Fruit fly (Drosophila melanogaster): ENCODE data around the gene Ugt37B1.

Ugt37B1 gene

dm6 chr2L:6186356-6186755 is 38.5 kb upstream of the Ugt37B1 start:
- TF ChIP-seq EcR (GFP tag; optimal IDR thresholded peaks at IDR 0.05): no peak
- no peak for TF ChIP-seq CG34367 (tag; optimal IDR thresholded peaks at IDR 0.05)
- no peak for TF ChIP-seq Snoo (tag; optimal IDR thresholded peaks at IDR 0.05)
- TF ChIP-seq CG14655 (GFP tag; optimal IDR thresholded peaks at IDR 0.05): no peak
- TF ChIP-seq CG8301 (tag; optimal IDR thresholded peaks at IDR 0.05): no peak
- TF ChIP-seq CG15710 (tag; optimal IDR thresholded peaks at IDR 0.05): no peak
- no peak for TF ChIP-seq fd96Ca (GFP tag; IDR thresholded peaks at IDR 0.05)
- TF ChIP-seq gl (tag; optimal IDR thresholded peaks at IDR 0.05): no peak
- no peak for TF ChIP-seq CG8159 (tag; optimal IDR thresholded peaks at IDR 0.05)
- TF ChIP-seq CG4496 (GFP tag; IDR thresholded peaks at IDR 0.05): no peak
- TF ChIP-seq Pif1A (GFP tag; optimal IDR thresholded peaks at IDR 0.05): no peak
- no peak for TF ChIP-seq CG9948 (tag; optimal IDR thresholded peaks at IDR 0.05)
- TF ChIP-seq Pif1B (GFP tag; optimal IDR thresholded peaks at IDR 0.05): no peak
- TF ChIP-seq D1 (tag; optimal IDR thresholded peaks at IDR 0.05): no peak
- TF ChIP-seq CG32121 (GFP tag; IDR thresholded peaks at IDR 0.05): no peak
- no peak for TF ChIP-seq CG10348 (GFP tag; IDR thresholded peaks at IDR 0.05)
- TF ChIP-seq CG13204 (GFP tag; optimal IDR thresholded peaks at IDR 0.05): no peak
- no peak for TF ChIP-seq Ets98B (GFP tag; IDR thresholded peaks at IDR 0.05)

dm6 chr2L:6193004-6193566 is 31.8 kb upstream of the Ugt37B1 start:
- TF ChIP-seq CG4496 (GFP tag; IDR thresholded peaks at IDR 0.05): no peak
- no peak for TF ChIP-seq CG17806 (tag; optimal IDR thresholded peaks at IDR 0.05)
- no peak for TF ChIP-seq CG34367 (tag; optimal IDR thresholded peaks at IDR 0.05)
- TF ChIP-seq Pif1A (GFP tag; optimal IDR thresholded peaks at IDR 0.05): no peak
- no peak for TF ChIP-seq CG13204 (GFP tag; optimal IDR thresholded peaks at IDR 0.05)
- TF ChIP-seq CG8301 (tag; optimal IDR thresholded peaks at IDR 0.05): no peak
- no peak for TF ChIP-seq rn (GFP tag; IDR thresholded peaks at IDR 0.05)
- no peak for TF ChIP-seq CG9948 (tag; optimal IDR thresholded peaks at IDR 0.05)
- TF ChIP-seq CG32121 (GFP tag; IDR thresholded peaks at IDR 0.05): no peak
- no peak for TF ChIP-seq CG8159 (tag; optimal IDR thresholded peaks at IDR 0.05)
- no peak for TF ChIP-seq CG15710 (tag; optimal IDR thresholded peaks at IDR 0.05)
- no peak for TF ChIP-seq Ets98B (GFP tag; IDR thresholded peaks at IDR 0.05)
- no peak for TF ChIP-seq EcR (GFP tag; optimal IDR thresholded peaks at IDR 0.05)
- no peak for TF ChIP-seq gl (tag; optimal IDR thresholded peaks at IDR 0.05)
- no peak for TF ChIP-seq fd96Ca (GFP tag; IDR thresholded peaks at IDR 0.05)

dm6 chr2L:6194054-6194453 is 30.8 kb upstream of the Ugt37B1 start:
- no peak for TF ChIP-seq fd96Ca (GFP tag; IDR thresholded peaks at IDR 0.05)
- TF ChIP-seq Ets98B (GFP tag; IDR thresholded peaks at IDR 0.05): no peak
- TF ChIP-seq CG14655 (GFP tag; optimal IDR thresholded peaks at IDR 0.05): no peak
- TF ChIP-seq Snoo (tag; optimal IDR thresholded peaks at IDR 0.05): no peak
- TF ChIP-seq CG10348 (GFP tag; IDR thresholded peaks at IDR 0.05): no peak
- no peak for TF ChIP-seq CG32121 (GFP tag; IDR thresholded peaks at IDR 0.05)
- TF ChIP-seq EcR (GFP tag; optimal IDR thresholded peaks at IDR 0.05): no peak
- TF ChIP-seq D1 (tag; optimal IDR thresholded peaks at IDR 0.05): no peak
- no peak for TF ChIP-seq CG8301 (tag; optimal IDR thresholded peaks at IDR 0.05)
- no peak for TF ChIP-seq CG9948 (tag; optimal IDR thresholded peaks at IDR 0.05)
- no peak for TF ChIP-seq CG13204 (GFP tag; optimal IDR thresholded peaks at IDR 0.05)

dm6 chr2L:6197773-6198172 is 27.1 kb upstream of the Ugt37B1 start:
- TF ChIP-seq CG4496 (GFP tag; IDR thresholded peaks at IDR 0.05) (peak; percentile 83), Ets98B (GFP tag; IDR thresholded peaks at IDR 0.05) (peak; percentile 75), CG9948 (tag; optimal IDR thresholded peaks at IDR 0.05) (peak; percentile 72), fd96Ca (GFP tag; IDR thresholded peaks at IDR 0.05) (peak; percentile 84), CG15710 (tag; optimal IDR thresholded peaks at IDR 0.05) (peak; percentile 59), D1 (tag; optimal IDR thresholded peaks at IDR 0.05) (no peak), CG17806 (tag; optimal IDR thresholded peaks at IDR 0.05) (peak; percentile 79), gl (tag; optimal IDR thresholded peaks at IDR 0.05) (peak; percentile 60), CG8301 (tag; optimal IDR thresholded peaks at IDR 0.05) (peak; percentile 80), CG34367 (tag; optimal IDR thresholded peaks at IDR 0.05) (peak; percentile 79), CG32121 (GFP tag; IDR thresholded peaks at IDR 0.05) (peak; percentile 61; the same call in 1 of the 2 replicates), Pif1A (GFP tag; optimal IDR thresholded peaks at IDR 0.05) (peak; percentile 71), CG14655 (GFP tag; optimal IDR thresholded peaks at IDR 0.05) (peak; percentile 87), CG10348 (GFP tag; IDR thresholded peaks at IDR 0.05) (0 out of 2 replicates have a peak, but pooled peaks have one; percentile 24), Snoo (tag; optimal IDR thresholded peaks at IDR 0.05) (no peak), rn (GFP tag; IDR thresholded peaks at IDR 0.05) (peak; percentile 68), CG8159 (tag; optimal IDR thresholded peaks at IDR 0.05) (peak; percentile 79), CG12605 (GFP tag; IDR thresholded peaks at IDR 0.05) (peak; percentile 69), Pif1B (GFP tag; optimal IDR thresholded peaks at IDR 0.05) (peak; percentile 59), EcR (GFP tag; optimal IDR thresholded peaks at IDR 0.05) (no peak), CG13204 (GFP tag; optimal IDR thresholded peaks at IDR 0.05) (peak; percentile 13)

- TF ChIP-seq Snoo (tag; optimal IDR thresholded peaks at IDR 0.05) (no peak), CG8159 (tag; optimal IDR thresholded peaks at IDR 0.05) (no peak)
Measured at dm6 chr2L:6198822-6199221, 26.0 kb upstream of the Ugt37B1 start.

dm6 chr2L:6199544-6199943 is 25.3 kb upstream of the Ugt37B1 start:
- TF ChIP-seq CG15710 (tag; optimal IDR thresholded peaks at IDR 0.05) (no peak), Ets98B (GFP tag; IDR thresholded peaks at IDR 0.05) (no peak), CG13204 (GFP tag; optimal IDR thresholded peaks at IDR 0.05) (no peak), CG8301 (tag; optimal IDR thresholded peaks at IDR 0.05) (no peak), CG34367 (tag; optimal IDR thresholded peaks at IDR 0.05) (no peak), Pif1B (GFP tag; optimal IDR thresholded peaks at IDR 0.05) (no peak), D1 (tag; optimal IDR thresholded peaks at IDR 0.05) (no peak), CG10348 (GFP tag; IDR thresholded peaks at IDR 0.05) (no peak), Pif1A (GFP tag; optimal IDR thresholded peaks at IDR 0.05) (no peak), CG8159 (tag; optimal IDR thresholded peaks at IDR 0.05) (no peak), CG4496 (GFP tag; IDR thresholded peaks at IDR 0.05) (no peak), CG14655 (GFP tag; optimal IDR thresholded peaks at IDR 0.05) (no peak), fd96Ca (GFP tag; IDR thresholded peaks at IDR 0.05) (no peak), Snoo (tag; optimal IDR thresholded peaks at IDR 0.05) (no peak), EcR (GFP tag; optimal IDR thresholded peaks at IDR 0.05) (no peak)

All from whole organism, pupa.